Worm (Caenorhabditis elegans): ENCODE data around the gene K05F1.10.

- no peak for TF ChIP-seq him-1 (tag; optimal IDR thresholded peaks at IDR 0.05)
- TF ChIP-seq dao-5 (tag; optimal IDR thresholded peaks at IDR 0.05) = no peak
- TF ChIP-seq W03F9.2 (tag; optimal IDR thresholded peaks at IDR 0.05) = no peak
Observed at ce11 chrII:5768274-5768820, 36.9 kb downstream of the K05F1.10 start.
